Fruit fly (Drosophila melanogaster): ENCODE data around the gene CG7384.

DNA sequence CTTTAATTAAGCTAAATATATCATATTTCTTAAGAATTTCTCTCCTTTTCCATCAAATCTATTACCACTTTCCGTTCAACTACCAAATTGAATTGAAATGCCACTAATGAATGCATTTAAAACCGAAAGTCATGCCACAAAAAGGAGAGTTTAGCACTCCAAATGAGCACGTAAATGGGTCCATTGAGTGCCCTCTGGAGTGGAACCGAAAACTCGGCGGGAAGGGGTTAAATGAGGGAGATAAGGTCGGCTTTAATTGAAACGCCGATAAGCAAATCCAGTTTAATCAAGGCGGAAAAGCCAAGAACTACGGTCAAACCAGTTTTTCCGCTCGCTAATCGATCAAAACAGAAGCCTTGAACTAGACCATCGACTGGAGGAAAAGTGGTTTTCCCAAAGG, 4.9 kb downstream of the CG7384 start:
- TF ChIP-seq Clk (GFP tag; optimal IDR thresholded peaks at IDR 0.05) (no peak), tj (GFP tag; optimal IDR thresholded peaks at IDR 0.05) (no peak), CG7045 (GFP tag; optimal IDR thresholded peaks at IDR 0.05) (no peak), pad (GFP tag; optimal IDR thresholded peaks at IDR 0.05) (no peak), CG12768 (GFP tag; optimal IDR thresholded peaks at IDR 0.05) (no peak), CG5204 (GFP tag; optimal IDR thresholded peaks at IDR 0.05) (no peak), ovo (GFP tag; optimal IDR thresholded peaks at IDR 0.05) (no peak), kay (GFP tag; ENCODE audit: borderline replicate concordance) (no peak), Mnt (GFP tag; optimal IDR thresholded peaks at IDR 0.05) (no peak), CG33017 (tag; optimal IDR thresholded peaks at IDR 0.05) (no peak)

Data from whole organism, adult.